Fruit fly (Drosophila melanogaster) whole organism, wandering third instar larva: ENCODE data around the gene CG10993.

Source experiments
- Abd-B ChIP-seq: fragments of >200 bp; optimal IDR thresholded peaks from 2 replicates; lab custom pipeline; 2017; ENCODE audit warnings: missing biosample characterization, missing genetic modification characterization
- CG32264 ChIP-seq: fragments of 200-800 bp; sonication (Bioruptor generic); optimal IDR thresholded peaks from 2 replicates; lab custom pipeline; 2016; ENCODE audit warnings: missing biosample characterization, missing genetic modification characterization
- CG9705 ChIP-seq: fragments of 200-800 bp; sonication (Bioruptor generic); optimal IDR thresholded peaks from 2 replicates; lab custom pipeline; 2018; ENCODE audit warnings: missing biosample characterization, mild to moderate bottlenecking, missing genetic modification characterization
- Dfd ChIP-seq: fragments of >200 bp; optimal IDR thresholded peaks from 2 replicates; lab custom pipeline; 2017; ENCODE audit warnings: missing biosample characterization, missing genetic modification characterization
- Dif ChIP-seq: fragments of 200-275, 200-300 bp; sonication (Bioruptor generic); optimal IDR thresholded peaks from 2 replicates; lab custom pipeline; 2018; ENCODE audit warnings: missing biosample characterization, missing genetic modification characterization; ENCODE audit not compliant: partially characterized antibody
- GATAd ChIP-seq: sonication (Bioruptor generic); optimal IDR thresholded peaks from 2 replicates; lab custom pipeline; 2016; ENCODE audit warnings: missing biosample characterization, missing genetic modification characterization
- HLH106 ChIP-seq: fragments of 200-800 bp; optimal IDR thresholded peaks from 3 replicates; lab custom pipeline; 2019; ENCODE audit warnings: missing biosample characterization, mild to moderate bottlenecking, missing genetic modification characterization, moderate library complexity
- Hr83 ChIP-seq: fragments of 200-300 bp; sonication (Bioruptor generic); optimal IDR thresholded peaks from 2 replicates; lab custom pipeline; 2016; ENCODE audit warnings: missing biosample characterization, mild to moderate bottlenecking, missing genetic modification characterization, moderate library complexity; ENCODE audit not compliant: poor library complexity, severe bottlenecking
- Jra ChIP-seq: sonication (Bioruptor generic); optimal IDR thresholded peaks from 2 replicates; lab custom pipeline; 2016; ENCODE audit warnings: missing biosample characterization, missing genetic modification characterization
- Mio ChIP-seq: sonication (Bioruptor generic); optimal IDR thresholded peaks from 2 replicates; lab custom pipeline; 2016; ENCODE audit warnings: missing biosample characterization, missing genetic modification characterization
- Myc ChIP-seq: fragments of >200 bp; optimal IDR thresholded peaks from 2 replicates; lab custom pipeline; 2017
- N ChIP-seq: fragments of >200 bp; optimal IDR thresholded peaks from 2 replicates; lab custom pipeline; 2018; ENCODE audit warnings: missing biosample characterization, missing external identifiers, missing genetic modification characterization
- OdsH ChIP-seq: fragments of 200-800 bp; sonication (Bioruptor generic); optimal IDR thresholded peaks from 2 replicates; lab custom pipeline; 2016; ENCODE audit warnings: missing biosample characterization, mild to moderate bottlenecking, missing genetic modification characterization
- Vsx2 ChIP-seq: fragments of 200-300, 225-300 bp; sonication (Bioruptor generic); optimal IDR thresholded peaks from 2 replicates; lab custom pipeline; 2018; ENCODE audit warnings: missing biosample characterization, missing genetic modification characterization; ENCODE audit not compliant: partially characterized antibody
- brk ChIP-seq: fragments of 200-800 bp; sonication (Bioruptor generic); optimal IDR thresholded peaks from 2 replicates; lab custom pipeline; 2016; ENCODE audit warnings: missing biosample characterization, mild to moderate bottlenecking, missing genetic modification characterization
- dl ChIP-seq, 2 experiments: fragments of 175-275, 200-275 bp in 1 of 2; fragments of 200-275 bp in 1 of 2; sonication (Bioruptor generic); optimal IDR thresholded peaks; lab custom pipeline; 2018; ENCODE audit warnings: mild to moderate bottlenecking in 2 of 2, missing biosample characterization in 2 of 2, missing genetic modification characterization in 2 of 2, moderate library complexity in 2 of 2; ENCODE audit not compliant: partially characterized antibody in 2 of 2, insufficient read depth in 1 of 2
- ey ChIP-seq: fragments of 200-800 bp; sonication (Bioruptor generic); optimal IDR thresholded peaks from 2 replicates; lab custom pipeline; 2016; ENCODE audit warnings: missing biosample characterization, missing genetic modification characterization
- foxo ChIP-seq, 2 experiments: fragments of 200-800 bp; sonication (Bioruptor generic); optimal IDR thresholded peaks; 2 replicates in 1 of 2; 3 replicates in 1 of 2; lab custom pipeline; 2016 to 2017; ENCODE audit warnings: missing biosample characterization in 2 of 2, missing genetic modification characterization in 2 of 2
- fru ChIP-seq: fragments of 200-800 bp; sonication (Bioruptor generic); optimal IDR thresholded peaks from 3 replicates; lab custom pipeline; 2016; ENCODE audit warnings: missing biosample characterization, mild to moderate bottlenecking, missing genetic modification characterization
- h ChIP-seq: fragments of 200-800 bp; sonication (Bioruptor generic); optimal IDR thresholded peaks from 3 replicates; lab custom pipeline; 2016; ENCODE audit warnings: missing biosample characterization, mild to moderate bottlenecking, missing genetic modification characterization
- jim ChIP-seq: fragments of 175-275, 200-325 bp; sonication (Bioruptor generic); optimal IDR thresholded peaks from 2 replicates; lab custom pipeline; 2016; ENCODE audit warnings: missing biosample characterization, mild to moderate bottlenecking, missing genetic modification characterization
- lola ChIP-seq: fragments of >200 bp; optimal IDR thresholded peaks from 2 replicates; lab custom pipeline; 2017; ENCODE audit warnings: missing biosample characterization, missing genetic modification characterization
- pan ChIP-seq: fragments of >200 bp; optimal IDR thresholded peaks from 2 replicates; lab custom pipeline; 2017
- psq ChIP-seq: fragments of 200-800 bp; sonication (Bioruptor generic); optimal IDR thresholded peaks from 3 replicates; lab custom pipeline; 2017; ENCODE audit warnings: missing biosample characterization, mild to moderate bottlenecking, missing genetic modification characterization, moderate library complexity
- rgr ChIP-seq: fragments of 200-800 bp; sonication (Bioruptor generic); optimal IDR thresholded peaks from 3 replicates; lab custom pipeline; 2016; ENCODE audit warnings: missing biosample characterization, mild to moderate bottlenecking, missing genetic modification characterization
- sage ChIP-seq: fragments of 200-800 bp; sonication (Bioruptor generic); optimal IDR thresholded peaks from 2 replicates; lab custom pipeline; 2016; ENCODE audit warnings: missing biosample characterization, mild to moderate bottlenecking, missing genetic modification characterization
- tai ChIP-seq: sonication (Bioruptor generic); optimal IDR thresholded peaks from 2 replicates; lab custom pipeline; 2016; ENCODE audit warnings: missing biosample characterization, missing genetic modification characterization
- woc ChIP-seq: sonication (Bioruptor generic); optimal IDR thresholded peaks from 2 replicates; lab custom pipeline; 2016; ENCODE audit warnings: missing biosample characterization, mild to moderate bottlenecking, missing genetic modification characterization

The CG10993 gene

DNA sequence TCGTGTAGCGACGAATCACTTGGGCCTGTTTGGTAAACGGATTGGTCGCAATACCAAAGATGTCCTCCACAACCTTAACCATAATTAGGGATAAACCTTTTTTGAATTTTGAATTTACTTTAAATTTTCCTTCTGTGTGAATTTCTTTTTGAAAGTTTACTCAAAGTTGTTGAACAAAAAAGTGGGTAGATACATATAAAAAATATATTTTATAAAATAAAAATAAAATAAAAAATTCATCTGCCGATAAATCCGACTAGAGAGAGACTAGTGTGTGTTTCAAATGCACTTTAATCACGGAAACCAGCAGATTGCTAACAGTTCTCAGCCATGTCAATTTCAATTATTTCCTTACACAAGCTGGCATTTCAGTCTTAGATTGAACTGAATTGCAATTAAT lies 6.6 kb upstream of the CG10993 start, which contains the start of gene CG10996:
CG10996 (minus strand) TSS at position 101 of the 400 bp plus-strand sequence.
- TF ChIP-seq rgr (GFP tag; lab: Kevin White, UChicago) (no peak), Dif (GFP tag; lab: Kevin White, UChicago) (no peak), N (GFP tag; lab: Kevin White, UChicago) (no peak), OdsH (GFP tag; lab: Kevin White, UChicago) (no peak), lola (GFP tag; lab: Kevin White, UChicago) (no peak)

DNA sequence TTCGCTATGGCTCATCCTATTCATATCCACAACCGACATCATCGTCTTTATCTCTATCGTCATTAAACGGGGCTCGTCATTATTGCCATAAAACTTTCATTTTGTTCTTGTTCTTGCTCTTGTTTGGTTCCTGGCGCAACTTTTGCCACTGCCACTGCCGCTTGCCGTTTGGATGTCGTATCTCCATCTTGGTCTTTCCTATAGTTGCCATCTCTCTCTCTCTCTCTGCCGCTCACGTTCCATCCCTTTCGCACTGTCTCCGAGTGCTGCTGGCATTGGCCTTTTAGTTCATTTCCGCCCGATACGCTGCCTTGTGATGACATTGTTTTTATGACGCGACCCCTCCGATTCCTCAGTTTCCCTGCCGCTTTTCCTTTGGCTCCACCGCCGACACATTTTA lies 1.6 kb upstream of the CG10993 start:
- TF ChIP-seq GATAd (GFP tag; lab: Kevin White, UChicago) (no peak), dl (GFP tag; optimal IDR thresholded peaks at IDR 0.05; lab: Kevin White, UChicago; ENCODE audit: insufficient read depth in 1 of 2, partially characterized antibody in 2 of 2) (no peak), fru (no peak), sage (no peak), Vsx2 (GFP tag; lab: Kevin White, UChicago) (no peak), HLH106 (tag; lab: Kevin White, UChicago) (no peak), jim (GFP tag; lab: Kevin White, UChicago) (no peak), Myc (no peak), brk (GFP tag; lab: Kevin White, UChicago) (no peak), CG32264 (GFP tag; lab: Kevin White, UChicago) (no peak), OdsH (GFP tag; lab: Kevin White, UChicago) (no peak), Hr83 (GFP tag; lab: Kevin White, UChicago) (no peak), h (GFP tag; lab: Kevin White, UChicago) (no peak), CG9705 (GFP tag; lab: Kevin White, UChicago) (no peak), woc (GFP tag; lab: Kevin White, UChicago) (no peak)

DNA sequence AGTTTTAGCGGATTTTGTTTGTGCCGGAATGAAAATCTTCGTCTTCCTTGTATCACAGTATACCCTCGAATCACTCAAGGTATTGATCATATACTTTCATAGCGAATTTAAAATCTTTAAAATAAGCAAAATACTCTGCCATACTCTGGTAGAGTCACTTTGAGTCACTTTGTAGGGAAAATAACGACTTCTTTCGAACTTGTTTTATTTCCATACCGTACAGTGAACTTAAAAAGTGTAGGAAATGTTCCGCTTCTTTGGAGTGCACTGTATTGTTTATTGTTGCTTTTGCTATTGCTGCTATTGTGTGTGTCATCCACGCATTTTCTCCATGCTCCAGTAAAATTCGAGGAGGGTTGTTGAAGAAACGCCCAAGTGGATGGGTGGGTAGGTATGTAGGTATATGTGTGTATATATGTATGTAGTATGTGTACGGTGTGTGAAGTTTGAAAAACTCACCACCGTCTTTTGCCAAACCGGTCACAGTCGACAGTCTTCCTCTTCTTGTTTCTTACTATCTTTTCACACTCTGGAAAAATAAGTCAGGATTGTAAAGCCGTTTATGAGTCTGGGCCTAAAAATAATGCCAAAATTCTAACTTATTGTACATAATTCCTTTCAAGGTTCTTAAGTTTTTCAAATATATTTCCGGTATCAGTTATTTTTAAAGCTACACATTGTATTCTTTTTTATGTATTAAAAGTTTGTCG lies 1.8 kb downstream of the CG10993 start:
- TF ChIP-seq CG32264 (GFP tag; lab: Kevin White, UChicago) (no peak), woc (GFP tag; lab: Kevin White, UChicago) (no peak), psq (no peak), sage (no peak), rgr (GFP tag; lab: Kevin White, UChicago) (peak; percentile 2), ey (GFP tag; lab: Kevin White, UChicago) (peak; percentile 9), foxo (GFP tag; optimal IDR thresholded peaks at IDR 0.05; lab: Kevin White, UChicago) (peak in 1 of 2 experiments; percentile 3)

- TF ChIP-seq CG9705 (GFP tag; lab: Kevin White, UChicago) (no peak), Jra (GFP tag; lab: Kevin White, UChicago) (no peak), pan (lab: Kevin White, UChicago) (no peak), lola (GFP tag; lab: Kevin White, UChicago) (no peak), Dfd (GFP tag; lab: Kevin White, UChicago) (no peak), rgr (GFP tag; lab: Kevin White, UChicago) (no peak), OdsH (GFP tag; lab: Kevin White, UChicago) (no peak), psq (no peak), tai (GFP tag; lab: Kevin White, UChicago) (no peak), dl (GFP tag; optimal IDR thresholded peaks at IDR 0.05; lab: Kevin White, UChicago; ENCODE audit: insufficient read depth in 1 of 2, partially characterized antibody in 2 of 2) (no peak), Abd-B (no peak), Vsx2 (GFP tag; lab: Kevin White, UChicago) (no peak), Myc (no peak), ey (GFP tag; lab: Kevin White, UChicago) (no peak)
Observed at dm6 chrX:13787282-13787850, 3.5 kb downstream of the CG10993 start.

DNA sequence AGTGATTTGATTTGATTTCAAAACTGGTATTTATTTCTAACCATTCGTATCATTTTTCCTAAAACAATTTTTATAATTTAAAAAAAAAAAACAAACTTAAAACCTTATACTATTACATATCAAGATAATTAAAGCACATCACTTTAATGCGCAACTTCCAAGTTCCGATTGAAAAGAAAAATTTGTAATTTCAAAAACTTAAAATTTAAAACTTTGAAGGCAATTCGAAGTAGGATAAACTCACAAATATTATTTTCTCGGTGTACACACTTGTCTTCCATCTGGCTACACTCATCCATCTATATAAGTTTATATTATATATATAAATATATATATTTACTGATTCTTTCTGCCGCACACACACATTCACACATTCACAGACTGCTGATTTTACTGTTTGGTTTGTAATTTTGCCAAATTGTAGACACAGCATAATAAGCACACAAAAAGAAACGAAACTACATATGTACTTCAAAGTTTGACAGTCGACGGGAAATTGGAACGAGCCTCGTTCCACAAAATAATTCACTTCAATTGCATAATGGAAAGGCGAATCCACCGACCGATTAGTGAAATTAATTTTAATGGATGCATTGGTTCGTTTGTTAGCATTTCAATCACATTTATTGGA lies 4.8 kb downstream of the CG10993 start:
- TF ChIP-seq psq, result no peak
- TF ChIP-seq woc (GFP tag; lab: Kevin White, UChicago), result no peak
- TF ChIP-seq tai (GFP tag; lab: Kevin White, UChicago), result no peak
- no peak for TF ChIP-seq CG9705 (GFP tag; lab: Kevin White, UChicago)
- TF ChIP-seq Vsx2 (GFP tag; lab: Kevin White, UChicago), result no peak
- TF ChIP-seq Mio (GFP tag; lab: Kevin White, UChicago), result no peak
- TF ChIP-seq CG32264 (GFP tag; lab: Kevin White, UChicago), result no peak
- TF ChIP-seq ey (GFP tag; lab: Kevin White, UChicago), result no peak
